Fruit fly (Drosophila melanogaster): ENCODE data around the gene kud.

dm6 chr3L:16865123-16865831 is 20.5 kb upstream of the kud start, which contains the start of gene Lmpt:
- TF ChIP-seq Sox15 (GFP tag; optimal IDR thresholded peaks at IDR 0.05) = no peak
- TF ChIP-seq Lpt (GFP tag; optimal IDR thresholded peaks at IDR 0.05) = peak; percentile 5
- TF ChIP-seq fkh (GFP tag; optimal IDR thresholded peaks at IDR 0.05) = no peak
- TF ChIP-seq CG34406 (GFP tag; optimal IDR thresholded peaks at IDR 0.05) = no peak
- TF ChIP-seq topi (GFP tag; optimal IDR thresholded peaks at IDR 0.05) = no peak
- no peak for TF ChIP-seq CG6276 (GFP tag; optimal IDR thresholded peaks at IDR 0.05)
- TF ChIP-seq eg (GFP tag; IDR thresholded peaks at IDR 0.05) = 0 out of 3 replicates have a peak, but pooled peaks have one; percentile 9
